Fruit fly (Drosophila melanogaster) whole organism, embryonic: ENCODE measurements around the gene obst-B.

Experiments
- Ada2b ChIP-seq: fragments of 200-800 bp; sonication (Bioruptor generic); IDR thresholded peaks from 2 replicates; pipeline ENCODE4 v1.3.6; 2022; ENCODE audit warnings: missing biosample characterization, missing genetic modification characterization
- B-H1 ChIP-seq: fragments of 200-800 bp; sonication (Bioruptor generic); IDR thresholded peaks from 3 replicates; pipeline ENCODE4 v1.3.6; 2022; ENCODE audit warnings: missing biosample characterization, missing genetic modification characterization
- CG10543 ChIP-seq: fragments of 200-800 bp; sonication (Bioruptor generic); optimal IDR thresholded peaks from 3 replicates; lab custom pipeline; 2017; ENCODE audit warnings: missing biosample characterization, mild to moderate bottlenecking, missing genetic modification characterization, moderate library complexity
- CG11695 ChIP-seq: fragments of 200-800 bp; sonication (Bioruptor generic); IDR thresholded peaks from 3 replicates; pipeline ENCODE4 v1.3.6; 2022; ENCODE audit warnings: missing biosample characterization, missing genetic modification characterization
- CG12155 ChIP-seq: fragments of 200-800 bp; sonication (Bioruptor generic); optimal IDR thresholded peaks from 3 replicates; lab custom pipeline; 2016; ENCODE audit warnings: missing biosample characterization, missing genetic modification characterization
- CG13296 ChIP-seq: fragments of 200-800 bp; sonication (Bioruptor generic); optimal IDR thresholded peaks from 3 replicates; lab custom pipeline; 2018; ENCODE audit warnings: missing biosample characterization, mild to moderate bottlenecking, missing genetic modification characterization
- CG13424 ChIP-seq: fragments of 200-800 bp; sonication (Bioruptor generic); optimal IDR thresholded peaks from 2 replicates; lab custom pipeline; 2019; ENCODE audit warnings: missing biosample characterization, mild to moderate bottlenecking, missing genetic modification characterization, moderate library complexity
- CG13624 ChIP-seq: fragments of 200-800 bp; sonication (Bioruptor generic); optimal IDR thresholded peaks from 2 replicates; lab custom pipeline; 2016; ENCODE audit warnings: missing biosample characterization, missing genetic modification characterization
- CG13894 ChIP-seq: fragments of 200-800 bp; sonication (Bioruptor generic); optimal IDR thresholded peaks from 3 replicates; lab custom pipeline; 2018; ENCODE audit warnings: missing biosample characterization, mild to moderate bottlenecking, missing genetic modification characterization, moderate library complexity
- CG14441 ChIP-seq: fragments of 200-800 bp; sonication (Bioruptor generic); IDR thresholded peaks from 2 replicates; pipeline ENCODE4 v1.3.6; 2022; ENCODE audit warnings: missing biosample characterization, missing genetic modification characterization
- CG15269 ChIP-seq: fragments of 200-800 bp; sonication (Bioruptor generic); optimal IDR thresholded peaks from 2 replicates; lab custom pipeline; 2018; ENCODE audit warnings: missing biosample characterization, mild to moderate bottlenecking, missing genetic modification characterization, moderate library complexity
- CG15696 ChIP-seq: fragments of 200-800 bp; sonication (Bioruptor generic); optimal IDR thresholded peaks from 2 replicates; lab custom pipeline; 2019; ENCODE audit warnings: missing biosample characterization, mild to moderate bottlenecking, missing genetic modification characterization, moderate library complexity
- CG1602 ChIP-seq: fragments of 200-800 bp; sonication (Bioruptor generic); optimal IDR thresholded peaks from 3 replicates; lab custom pipeline; 2016; ENCODE audit warnings: missing biosample characterization, missing genetic modification characterization
- CG32772 ChIP-seq: fragments of 200-800 bp; sonication (Bioruptor generic); IDR thresholded peaks from 2 replicates; pipeline ENCODE4 v1.3.6; 2022; ENCODE audit warnings: missing biosample characterization, missing genetic modification characterization
- CG4282 ChIP-seq: fragments of 200-800 bp; sonication (Bioruptor generic); optimal IDR thresholded peaks from 2 replicates; lab custom pipeline; 2016; ENCODE audit warnings: missing biosample characterization, missing genetic modification characterization
- CG4424 ChIP-seq: fragments of 200-800 bp; sonication (Bioruptor generic); optimal IDR thresholded peaks from 3 replicates; lab custom pipeline; 2016; ENCODE audit warnings: missing biosample characterization, missing genetic modification characterization
- CG4730 ChIP-seq: fragments of 200-800 bp; sonication (Bioruptor generic); IDR thresholded peaks from 2 replicates; pipeline ENCODE4 v1.3.6; 2022; ENCODE audit warnings: missing biosample characterization, missing genetic modification characterization
- CG6765 ChIP-seq: fragments of 200-800 bp; sonication (Bioruptor generic); optimal IDR thresholded peaks from 3 replicates; lab custom pipeline; 2017; ENCODE audit warnings: missing biosample characterization, mild to moderate bottlenecking, missing genetic modification characterization
- CG7372 ChIP-seq: fragments of 200-800 bp; sonication (Bioruptor generic); IDR thresholded peaks from 2 replicates; pipeline ENCODE4 v1.3.6; 2022; ENCODE audit warnings: missing biosample characterization, missing genetic modification characterization
- CG7556 ChIP-seq: fragments of 200-800 bp; sonication (Bioruptor generic); optimal IDR thresholded peaks from 2 replicates; lab custom pipeline; 2017; ENCODE audit warnings: missing biosample characterization, mild to moderate bottlenecking, missing genetic modification characterization
- CG7839 ChIP-seq: fragments of 200-800 bp; sonication (Bioruptor generic); optimal IDR thresholded peaks from 3 replicates; lab custom pipeline; 2018; ENCODE audit warnings: missing biosample characterization, mild to moderate bottlenecking, missing genetic modification characterization, moderate library complexity
- CG8478 ChIP-seq: fragments of >200 bp; optimal IDR thresholded peaks from 2 replicates; lab custom pipeline; 2018
- CG9215 ChIP-seq: fragments of 200-800 bp; sonication (Bioruptor generic); IDR thresholded peaks from 2 replicates; pipeline ENCODE4 v1.3.6; 2022; ENCODE audit warnings: missing biosample characterization, missing genetic modification characterization
- CG9817 ChIP-seq: fragments of 200-800 bp; sonication (Bioruptor generic); optimal IDR thresholded peaks from 2 replicates; lab custom pipeline; 2018; ENCODE audit warnings: missing biosample characterization, mild to moderate bottlenecking, missing genetic modification characterization, moderate library complexity
- Chrac-16 ChIP-seq: fragments of 200-800 bp; sonication (Bioruptor generic); optimal IDR thresholded peaks from 3 replicates; lab custom pipeline; 2016; ENCODE audit warnings: missing biosample characterization, missing genetic modification characterization
- Gug ChIP-seq: fragments of 200-800 bp; sonication (Bioruptor generic); IDR thresholded peaks from 4 replicates; pipeline ENCODE4 v1.3.6; 2022; ENCODE audit warnings: missing biosample characterization, missing genetic modification characterization
- Meics ChIP-seq: fragments of 200-800 bp; sonication (Bioruptor generic); optimal IDR thresholded peaks from 2 replicates; lab custom pipeline; 2017; ENCODE audit warnings: missing biosample characterization, mild to moderate bottlenecking, missing genetic modification characterization
- Mrtf ChIP-seq: fragments of 200-800 bp; sonication (Bioruptor generic); IDR thresholded peaks from 3 replicates; pipeline ENCODE4 v1.3.6; 2022; ENCODE audit warnings: missing biosample characterization, missing genetic modification characterization
- Sox100B ChIP-seq: fragments of 200-800 bp; sonication (Bioruptor generic); optimal IDR thresholded peaks from 3 replicates; lab custom pipeline; 2018; ENCODE audit warnings: missing biosample characterization, mild to moderate bottlenecking, missing genetic modification characterization
- Sox102F ChIP-seq: fragments of 200-800 bp; sonication (Bioruptor generic); optimal IDR thresholded peaks from 2 replicates; lab custom pipeline; 2018; ENCODE audit warnings: missing biosample characterization, mild to moderate bottlenecking, missing genetic modification characterization, moderate library complexity
- Ssrp ChIP-seq: fragments of 200-800 bp; sonication (Bioruptor generic); optimal IDR thresholded peaks from 2 replicates; lab custom pipeline; 2018; ENCODE audit warnings: missing biosample characterization, mild to moderate bottlenecking, missing genetic modification characterization, moderate library complexity
- Xbp1 ChIP-seq: fragments of 200-800 bp; sonication (Bioruptor generic); optimal IDR thresholded peaks from 3 replicates; lab custom pipeline; 2016; ENCODE audit warnings: missing biosample characterization, mild to moderate bottlenecking, missing genetic modification characterization
- al ChIP-seq: fragments of 200-800 bp; sonication (Bioruptor generic); IDR thresholded peaks from 2 replicates; pipeline ENCODE4 v1.3.6; 2022; ENCODE audit warnings: missing biosample characterization, missing genetic modification characterization
- aop ChIP-seq: fragments of 200-800 bp; sonication (Bioruptor generic); IDR thresholded peaks from 2 replicates; pipeline ENCODE4 v1.3.6; 2022; ENCODE audit warnings: missing biosample characterization, missing genetic modification characterization
- ap ChIP-seq: fragments of 200-800 bp; sonication (Bioruptor generic); IDR thresholded peaks from 2 replicates; pipeline ENCODE4 v1.3.6; 2022; ENCODE audit warnings: missing biosample characterization, missing genetic modification characterization
- crc ChIP-seq: fragments of 200-800 bp; sonication (Bioruptor generic); optimal IDR thresholded peaks from 2 replicates; lab custom pipeline; 2016; ENCODE audit warnings: missing biosample characterization, missing genetic modification characterization
- dysf ChIP-seq: fragments of 200-800 bp; sonication (Bioruptor generic); IDR thresholded peaks from 3 replicates; pipeline ENCODE4 v1.3.6; 2022; ENCODE audit warnings: missing biosample characterization, missing genetic modification characterization
- emc ChIP-seq: fragments of 200-800 bp; sonication (Bioruptor generic); optimal IDR thresholded peaks from 2 replicates; lab custom pipeline; 2016; ENCODE audit warnings: missing biosample characterization, missing genetic modification characterization
- fd3F ChIP-seq: fragments of 200-800 bp; sonication (Bioruptor generic); optimal IDR thresholded peaks from 2 replicates; lab custom pipeline; 2018; ENCODE audit warnings: missing biosample characterization, mild to moderate bottlenecking, missing genetic modification characterization, moderate library complexity
- gem ChIP-seq: fragments of 200-800 bp; sonication (Bioruptor generic); optimal IDR thresholded peaks from 2 replicates; lab custom pipeline; 2019; ENCODE audit warnings: missing biosample characterization, mild to moderate bottlenecking, missing genetic modification characterization, moderate library complexity
- ind ChIP-seq: fragments of 200-800 bp; sonication (Bioruptor generic); optimal IDR thresholded peaks from 3 replicates; lab custom pipeline; 2016; ENCODE audit warnings: missing biosample characterization, missing genetic modification characterization
- lab ChIP-seq: fragments of 200-800 bp; sonication (Bioruptor generic); optimal IDR thresholded peaks from 3 replicates; lab custom pipeline; 2017; ENCODE audit warnings: missing biosample characterization, missing genetic modification characterization, mild to moderate bottlenecking, moderate library complexity, missing genetic modification reagents
- mam ChIP-seq: fragments of 200-800 bp; sonication (Bioruptor generic); optimal IDR thresholded peaks from 3 replicates; lab custom pipeline; 2016; ENCODE audit warnings: missing biosample characterization, missing genetic modification characterization
- nmo ChIP-seq: fragments of 200-800 bp; sonication (Bioruptor generic); optimal IDR thresholded peaks from 2 replicates; lab custom pipeline; 2018; ENCODE audit warnings: missing biosample characterization, mild to moderate bottlenecking, missing genetic modification characterization, moderate library complexity
- org-1 ChIP-seq: fragments of 200-800 bp; sonication (Bioruptor generic); optimal IDR thresholded peaks from 2 replicates; lab custom pipeline; 2017; ENCODE audit warnings: missing biosample characterization, missing genetic modification characterization
- row ChIP-seq: fragments of 200-800 bp; sonication (Bioruptor generic); IDR thresholded peaks from 3 replicates; pipeline ENCODE4 v1.3.6; 2022; ENCODE audit warnings: missing biosample characterization, missing genetic modification characterization
- sens ChIP-seq: fragments of 200-800 bp; sonication (Bioruptor generic); peaks from one replicate; lab custom pipeline; 2016; ENCODE audit warnings: missing biosample characterization, missing genetic modification characterization
- sens-2 ChIP-seq: fragments of 200-800 bp; sonication (Bioruptor generic); IDR thresholded peaks from 2 replicates; pipeline ENCODE4 v1.3.6; 2022; ENCODE audit warnings: missing biosample characterization, missing genetic modification characterization
- sob ChIP-seq: fragments of 200-800 bp; sonication (Bioruptor generic); IDR thresholded peaks from 2 replicates; pipeline ENCODE4 v1.3.6; 2022; ENCODE audit warnings: missing biosample characterization, missing genetic modification characterization
- tio ChIP-seq: fragments of 200-800 bp; sonication (Bioruptor generic); optimal IDR thresholded peaks from 2 replicates; lab custom pipeline; 2017; ENCODE audit warnings: missing biosample characterization, missing genetic modification characterization, inconsistent platforms
- wdn ChIP-seq: fragments of 200-800 bp; sonication (Bioruptor generic); IDR thresholded peaks from 2 replicates; pipeline ENCODE4 v1.3.6; 2022; ENCODE audit warnings: missing biosample characterization, missing genetic modification characterization

Gene obst-B

DNA sequence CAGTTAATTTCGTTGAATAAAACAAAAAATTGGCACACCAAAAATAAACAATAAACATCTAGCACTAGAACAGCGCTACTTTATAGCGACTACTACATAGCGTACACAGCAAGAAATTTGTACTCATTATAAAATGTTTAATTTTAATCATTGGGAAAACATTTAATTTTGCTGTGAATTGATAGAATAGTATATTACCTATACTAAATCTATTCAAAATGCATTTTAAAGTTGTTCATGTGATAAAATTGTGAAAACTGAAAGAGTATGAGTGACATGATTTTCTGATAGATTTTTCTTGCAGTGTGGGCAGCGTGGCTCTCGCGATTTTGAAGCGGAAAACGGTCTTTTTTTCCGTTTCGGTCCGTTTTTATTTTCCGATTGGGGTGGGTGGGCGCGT, 28.8 kb downstream of the obst-B start (continued):
- no peak for TF ChIP-seq CG13894
- peak; percentile 16 for TF ChIP-seq mam (GFP tag; lab: Kevin White, UChicago)
- no peak for TF ChIP-seq sens-2
- peak; percentile 19 for TF ChIP-seq ind (GFP tag; lab: Kevin White, UChicago)
- TF ChIP-seq lab, result peak; percentile 34
- peak; percentile 4 for TF ChIP-seq Chrac-16 (GFP tag; lab: Kevin White, UChicago)
- TF ChIP-seq Mrtf, result no peak
- TF ChIP-seq CG14441 (GFP tag; lab: Robert Waterston, UW), result peak; percentile 55; the same call in 1 of the 2 replicates
- TF ChIP-seq CG6765 (GFP tag; lab: Kevin White, UChicago), result no peak
- TF ChIP-seq al (GFP tag; lab: Robert Waterston, UW), result peak; percentile 24; the same call in 1 of the 2 replicates
- TF ChIP-seq tio (GFP tag; lab: Kevin White, UChicago), result peak; percentile 34
- peak; percentile 45 for TF ChIP-seq CG13296
- peak; percentile 64 for TF ChIP-seq gem (tag; lab: Kevin White, UChicago)
- 0 out of 2 replicates have a peak, but pooled peaks have one; percentile 18 for TF ChIP-seq sob
- TF ChIP-seq B-H1, result peak; percentile 12; the same call in 1 of the 3 replicates
- TF ChIP-seq Sox102F (GFP tag; lab: Kevin White, UChicago), result peak; percentile 52
- TF ChIP-seq CG10543 (GFP tag; lab: Kevin White, UChicago), result peak; percentile 26
- peak; percentile 24 for TF ChIP-seq CG9817 (tag; lab: Kevin White, UChicago)
- peak; percentile 22 for TF ChIP-seq CG4424 (GFP tag; lab: Kevin White, UChicago)
- peak; percentile 64 for TF ChIP-seq sens (GFP tag; lab: Kevin White, UChicago)
- TF ChIP-seq CG4282 (GFP tag; lab: Kevin White, UChicago), result no peak
- TF ChIP-seq Ssrp (tag; lab: Kevin White, UChicago), result peak; percentile 13
- TF ChIP-seq aop (GFP tag; lab: Robert Waterston, UW), result no peak
- TF ChIP-seq crc (GFP tag; lab: Kevin White, UChicago), result no peak
- TF ChIP-seq nmo (GFP tag; lab: Kevin White, UChicago), result peak; percentile 31
- TF ChIP-seq CG15696 (tag; lab: Kevin White, UChicago), result peak; percentile 0
- TF ChIP-seq CG9215 (GFP tag; lab: Robert Waterston, UW), result peak; percentile 37; the same call in 1 of the 2 replicates
- TF ChIP-seq Meics (GFP tag; lab: Kevin White, UChicago), result peak; percentile 56
- no peak for TF ChIP-seq CG8478 (lab: Kevin White, UChicago)
- no peak for TF ChIP-seq ap (GFP tag; lab: Robert Waterston, UW)
- 0 out of 2 replicates have a peak, but pooled peaks have one; percentile 18 for TF ChIP-seq CG7372 (GFP tag; lab: Robert Waterston, UW)
- TF ChIP-seq CG13624 (GFP tag; lab: Kevin White, UChicago), result peak; percentile 31
- 0 out of 2 replicates have a peak, but pooled peaks have one; percentile 7 for TF ChIP-seq CG32772 (GFP tag; lab: Robert Waterston, UW)
- TF ChIP-seq Xbp1 (GFP tag; lab: Kevin White, UChicago), result peak; percentile 24
- peak; percentile 73 for TF ChIP-seq row (GFP tag; lab: Robert Waterston, UW)
- TF ChIP-seq wdn, result no peak
- TF ChIP-seq CG4730 (GFP tag; lab: Robert Waterston, UW), result no peak
- TF ChIP-seq CG7556 (GFP tag; lab: Kevin White, UChicago), result peak; percentile 51
- peak; percentile 18 for TF ChIP-seq org-1 (GFP tag; lab: Kevin White, UChicago)
- TF ChIP-seq CG7839, result peak; percentile 63
- TF ChIP-seq CG13424 (tag; lab: Kevin White, UChicago), result peak; percentile 47
- peak; percentile 20; the same call in 1 of the 3 replicates for TF ChIP-seq CG11695 (GFP tag; lab: Robert Waterston, UW)
- peak; percentile 14 for TF ChIP-seq CG12155 (GFP tag; lab: Kevin White, UChicago)
- TF ChIP-seq emc, result peak; percentile 6
- peak; percentile 17 for TF ChIP-seq fd3F
- peak; percentile 40 for TF ChIP-seq Sox100B
- 0 out of 4 replicates have a peak, but pooled peaks have one; percentile 5 for TF ChIP-seq Gug (GFP tag; lab: Robert Waterston, UW)
- peak; percentile 63; the same call in 2 of the 3 replicates for TF ChIP-seq dysf
- TF ChIP-seq CG1602 (GFP tag; lab: Kevin White, UChicago), result peak; percentile 7
- TF ChIP-seq CG15269 (tag; lab: Kevin White, UChicago), result peak; percentile 50
- peak; percentile 14; the same call in 1 of the 2 replicates for TF ChIP-seq Ada2b (GFP tag; lab: Robert Waterston, UW)
